Worm (Caenorhabditis elegans) whole organism, L1 larva: ENCODE measurements around the gene R12B2.6.

Experiments
- egl-13 ChIP-seq: sonication (generic microtip); optimal IDR thresholded peaks from 2 replicates; lab custom pipeline; 2016; ENCODE audit warnings: missing genotype, missing genetic modification reagents, missing genetic modification characterization, missing compliant biosample characterization
- mef-2 ChIP-seq: fragments of 150-350 bp; optimal IDR thresholded peaks from 2 replicates; lab custom pipeline; 2014; ENCODE audit warnings: missing biosample characterization, missing genetic modification characterization
- nhr-11 ChIP-seq: fragments of 150-350 bp; optimal IDR thresholded peaks from 2 replicates; lab custom pipeline; 2014; ENCODE audit warnings: missing biosample characterization, missing genetic modification characterization
- nhr-12 ChIP-seq: sonication (generic microtip); optimal IDR thresholded peaks from 2 replicates; lab custom pipeline; 2017; ENCODE audit warnings: missing biosample characterization, missing genetic modification characterization
- nhr-84 ChIP-seq: sonication (generic microtip); optimal IDR thresholded peaks from 2 replicates; lab custom pipeline; 2017; ENCODE audit warnings: missing biosample characterization, missing genetic modification characterization
- skn-1 ChIP-seq: fragments of 150-350 bp; optimal IDR thresholded peaks from 2 replicates; lab custom pipeline; 2014; ENCODE audit warnings: missing biosample characterization, missing genetic modification characterization
- unc-62 ChIP-seq: fragments of 150-350 bp; optimal IDR thresholded peaks from 2 replicates; lab custom pipeline; 2014; ENCODE audit warnings: missing biosample characterization, missing genetic modification reagents, missing genetic modification characterization
- ztf-4 ChIP-seq: fragments of 150-350 bp; optimal IDR thresholded peaks from 2 replicates; lab custom pipeline; 2014; ENCODE audit warnings: missing biosample characterization, missing genetic modification characterization

ce11 chrIII:5878215-5878614 lies 44.3 kb upstream of the R12B2.6 start, which contains the start of the genes mig-21 and F01F1.2:
- TF ChIP-seq nhr-11 (no peak), unc-62 (GFP tag; lab: Kevin White, UChicago) (no peak), ztf-4 (tag; lab: Kevin White, UChicago) (no peak), nhr-12 (tag; lab: Kevin White, UChicago) (no peak), nhr-84 (tag; lab: Kevin White, UChicago) (no peak), mef-2 (tag; lab: Kevin White, UChicago) (no peak), egl-13 (tag; lab: Kevin White, UChicago) (no peak), skn-1 (tag; lab: Kevin White, UChicago) (no peak)
